Worm (Caenorhabditis elegans): ENCODE measurements around the gene glt-3.

glt-3 gene

DNA sequence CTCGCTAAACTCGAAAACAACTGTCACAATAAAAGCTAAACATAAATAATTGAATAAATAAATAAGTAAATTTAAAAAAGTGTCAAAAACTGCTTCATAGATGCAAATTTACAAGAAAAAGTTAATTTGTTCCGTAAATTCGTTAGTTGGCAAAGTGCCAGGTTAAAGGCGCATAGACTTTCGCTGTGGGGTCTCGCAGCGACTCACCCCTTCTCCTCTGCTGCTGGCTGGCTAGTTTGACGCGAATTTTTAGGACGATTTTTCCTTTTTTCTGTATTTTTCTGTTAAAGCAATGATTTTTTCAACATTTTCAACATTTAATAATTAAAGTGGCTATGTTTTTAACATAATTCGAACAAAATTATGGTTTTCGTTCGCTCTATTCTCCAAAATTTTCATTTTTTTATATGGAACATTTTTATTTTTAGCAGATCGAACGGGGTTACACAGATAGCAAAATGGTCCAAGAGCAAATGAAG lies 46.2 kb downstream of the glt-3 start, which contains the start of gene rack-1 (continued):
- TF ChIP-seq lin-35 (GFP tag; optimal IDR thresholded peaks at IDR 0.05) (peak; percentile 66 to 70), lin-15B (tag; optimal IDR thresholded peaks at IDR 0.05) (peak; percentile 31), ama-1 (optimal IDR thresholded peaks at IDR 0.05) (no peak), mab-9 (GFP tag; IDR thresholded peaks at IDR 0.05) (no peak), F16B12.6 (tag; optimal IDR thresholded peaks at IDR 0.05) (peak; percentile 39)

DNA sequence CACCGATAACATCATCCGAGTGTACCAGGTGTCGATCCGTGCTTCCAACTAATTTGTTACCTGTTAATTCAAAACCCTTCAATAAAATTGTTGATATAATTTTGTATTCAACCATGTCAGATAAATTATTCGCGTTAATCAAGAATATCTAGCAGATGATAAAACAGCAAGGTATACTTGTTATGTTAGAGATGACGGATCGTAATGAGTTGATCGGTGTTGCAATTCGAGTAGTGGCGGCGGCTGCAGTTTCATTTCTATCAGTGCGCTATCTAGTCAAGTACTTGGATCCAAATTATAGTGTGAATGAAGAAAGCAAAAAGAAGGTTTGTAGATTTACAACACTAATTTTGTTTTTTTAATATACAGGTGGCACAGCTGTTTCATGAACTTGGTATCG lies 47.7 kb downstream of the glt-3 start, which contains the start of gene mspn-1:
Gene mspn-1, plus strand, starts transcription at position 190 of the 400 bp plus-strand sequence.
- no peak for TF ChIP-seq tlp-1 (tag; optimal IDR thresholded peaks at IDR 0.05)
- no peak for TF ChIP-seq C34B4.2 (tag; optimal IDR thresholded peaks at IDR 0.05)
- no peak for TF ChIP-seq mep-1 (tag; optimal IDR thresholded peaks at IDR 0.05)
- TF ChIP-seq ama-1 (optimal IDR thresholded peaks at IDR 0.05): no peak
- TF ChIP-seq ztf-4 (tag; optimal IDR thresholded peaks at IDR 0.05): no peak
- peak; percentile 27 for TF ChIP-seq aly-2 (tag; optimal IDR thresholded peaks at IDR 0.05)
- TF ChIP-seq nhr-12 (tag; optimal IDR thresholded peaks at IDR 0.05): no peak
- TF ChIP-seq fkh-4 (tag; optimal IDR thresholded peaks at IDR 0.05; ENCODE audit: borderline replicate concordance): no peak
- TF ChIP-seq lsy-2 (tag; optimal IDR thresholded peaks at IDR 0.05): peak in 1 of 2 experiments; percentile 25

- TF ChIP-seq grh-1 (GFP tag; IDR thresholded peaks at IDR 0.05): no peak
- TF ChIP-seq vab-15 (tag; optimal IDR thresholded peaks at IDR 0.05): no peak
- peak; percentile 19 for TF ChIP-seq swsn-7 (tag; optimal IDR thresholded peaks at IDR 0.05)
- TF ChIP-seq C04F5.9 (tag; optimal IDR thresholded peaks at IDR 0.05): no peak
- peak; percentile 93 for TF ChIP-seq blmp-1 (tag; optimal IDR thresholded peaks at IDR 0.05)
- peak; percentile 73 for TF ChIP-seq nhr-71 (tag; optimal IDR thresholded peaks at IDR 0.05)
- TF ChIP-seq efl-1 (optimal IDR thresholded peaks at IDR 0.05): peak in 1 of 2 experiments; percentile 18
- peak; percentile 28 to 89 for TF ChIP-seq efl-1 (GFP tag; optimal IDR thresholded peaks at IDR 0.05 in 1 of 2)
- TF ChIP-seq lin-14 (GFP tag; optimal IDR thresholded peaks at IDR 0.05): peak; percentile 74
- no peak for TF ChIP-seq egl-27 (tag; optimal IDR thresholded peaks at IDR 0.05)
- peak; percentile 66 for TF ChIP-seq rnt-1 (tag; optimal IDR thresholded peaks at IDR 0.05)
- TF ChIP-seq tbx-2 (tag; optimal IDR thresholded peaks at IDR 0.05): peak; percentile 5
- TF ChIP-seq ceh-88 (GFP tag; IDR thresholded peaks at IDR 0.05): no peak
- TF ChIP-seq nhr-20 (tag; optimal IDR thresholded peaks at IDR 0.05): peak; percentile 57
- TF ChIP-seq nhr-84 (tag; optimal IDR thresholded peaks at IDR 0.05): no peak
- no peak for TF ChIP-seq ceh-90 (tag; optimal IDR thresholded peaks at IDR 0.05)
- TF ChIP-seq dpl-1 (GFP tag; optimal IDR thresholded peaks at IDR 0.05): peak in 2 of 3 experiments; percentile 18 to 19
- TF ChIP-seq nhr-77 (tag; optimal IDR thresholded peaks at IDR 0.05): no peak
- TF ChIP-seq nhr-19 (GFP tag; conservative IDR thresholded peaks at IDR 0.05): peak; percentile 50
- TF ChIP-seq zip-4 (GFP tag; optimal IDR thresholded peaks at IDR 0.05): no peak
- peak; percentile 36 for TF ChIP-seq lin-39 (tag; optimal IDR thresholded peaks at IDR 0.05)
- peak; percentile 49 for TF ChIP-seq dsc-1 (tag; optimal IDR thresholded peaks at IDR 0.05)
- peak in 1 of 2 experiments; percentile 52 for TF ChIP-seq mdl-1 (tag; optimal IDR thresholded peaks at IDR 0.05)
- no peak for TF ChIP-seq pqm-1 (tag; optimal IDR thresholded peaks at IDR 0.05)
- peak; percentile 1 to 47 for TF ChIP-seq lsy-2 (tag; optimal IDR thresholded peaks at IDR 0.05)
- peak; percentile 15 to 32 for TF ChIP-seq lin-35 (GFP tag; optimal IDR thresholded peaks at IDR 0.05)
- peak; percentile 11 for TF ChIP-seq mep-1 (tag; optimal IDR thresholded peaks at IDR 0.05)
- TF ChIP-seq nhr-237 (tag; optimal IDR thresholded peaks at IDR 0.05): no peak
- TF ChIP-seq pax-3 (tag; optimal IDR thresholded peaks at IDR 0.05): no peak
- peak; percentile 7 for TF ChIP-seq xbp-1 (tag; optimal IDR thresholded peaks at IDR 0.05)
- no peak for TF ChIP-seq fkh-10 (GFP tag; optimal IDR thresholded peaks at IDR 0.05)
- TF ChIP-seq snu-23 (GFP tag; optimal IDR thresholded peaks at IDR 0.05): peak; percentile 65
Measured at ce11 chrIV:10180133-10180749, 50.2 kb downstream of the glt-3 start, which contains the start of gene gta-1. Gene gta-1 (plus strand): TSS chrIV:10180660.
